Worm (Caenorhabditis elegans) whole organism, L1 larva: ENCODE measurements around the gene C24H12.4.

ENCODE experiments used
- elt-3 ChIP-seq, 6 experiments: fragments of 150-350 bp in 1 of 6; sonication (generic microtip); optimal IDR thresholded peaks; 2 replicates each; lab custom pipeline; 2017 to 2018; ENCODE audit warnings: missing biosample characterization in 6 of 6, missing genetic modification characterization in 6 of 6, inconsistent platforms in 1 of 6
- fkh-10 ChIP-seq: sonication (generic microtip); optimal IDR thresholded peaks from 2 replicates; lab custom pipeline; 2017; ENCODE audit warnings: missing biosample characterization, missing genetic modification reagents, missing genetic modification characterization
- fkh-8 ChIP-seq: sonication (generic microtip); optimal IDR thresholded peaks from 2 replicates; lab custom pipeline; 2016; ENCODE audit warnings: mild to moderate bottlenecking, missing genetic modification characterization, missing compliant biosample characterization
- jun-1 ChIP-seq: fragments of 150-350 bp; optimal IDR thresholded peaks from 2 replicates; lab custom pipeline; 2014; ENCODE audit warnings: missing biosample characterization, missing genetic modification reagents, missing genetic modification characterization
- mdl-1 ChIP-seq, 2 experiments: fragments of 150-350 bp; optimal IDR thresholded peaks; 2 replicates each; lab custom pipeline; 2014 to 2017; ENCODE audit warnings: missing biosample characterization in 2 of 2, missing genetic modification characterization in 2 of 2, inconsistent platforms in 1 of 2
- nhr-11 ChIP-seq: fragments of 150-350 bp; optimal IDR thresholded peaks from 2 replicates; lab custom pipeline; 2014; ENCODE audit warnings: missing biosample characterization, missing genetic modification characterization
- nhr-71 ChIP-seq: sonication (generic microtip); optimal IDR thresholded peaks from 2 replicates; lab custom pipeline; 2016; ENCODE audit warnings: mild to moderate bottlenecking, missing genetic modification characterization, moderate library complexity, missing compliant biosample characterization
- skn-1 ChIP-seq: fragments of 150-350 bp; optimal IDR thresholded peaks from 2 replicates; lab custom pipeline; 2014; ENCODE audit warnings: missing biosample characterization, missing genetic modification characterization
- snpc-4 ChIP-seq: fragments of 150-350 bp; optimal IDR thresholded peaks from 2 replicates; lab custom pipeline; 2014; ENCODE audit warnings: missing biosample characterization, missing genetic modification characterization
- unc-62 ChIP-seq: fragments of 150-350 bp; optimal IDR thresholded peaks from 2 replicates; lab custom pipeline; 2014; ENCODE audit warnings: missing biosample characterization, missing genetic modification reagents, missing genetic modification characterization
- zag-1 ChIP-seq: fragments of 150-350 bp; optimal IDR thresholded peaks from 2 replicates; lab custom pipeline; 2014; ENCODE audit warnings: missing biosample characterization, missing genetic modification characterization

- TF ChIP-seq fkh-10, result no peak
- no peak for TF ChIP-seq jun-1 (tag; lab: Kevin White, UChicago)
- no peak for TF ChIP-seq mdl-1 (tag; optimal IDR thresholded peaks at IDR 0.05; lab: Kevin White, UChicago)
- no peak for TF ChIP-seq nhr-71 (tag; lab: Kevin White, UChicago)
- TF ChIP-seq fkh-8 (tag; lab: Kevin White, UChicago), result no peak
- no peak for TF ChIP-seq unc-62 (GFP tag; lab: Kevin White, UChicago)
- no peak for TF ChIP-seq zag-1 (tag; lab: Kevin White, UChicago)
- no peak for TF ChIP-seq elt-3 (tag; optimal IDR thresholded peaks at IDR 0.05; lab: Kevin White, UChicago)
- no peak for TF ChIP-seq skn-1 (tag; lab: Kevin White, UChicago)
- TF ChIP-seq snpc-4, result no peak
- TF ChIP-seq nhr-11 (tag; lab: Kevin White, UChicago), result no peak
Measured at ce11 chrII:423086-423485, 12.1 kb downstream of the C24H12.4 start, which contains the start of gene C24H12.8.
